Fruit fly (Drosophila melanogaster): Measurements from ENCODE around the gene CG11893.

The CG11893 gene

DNA sequence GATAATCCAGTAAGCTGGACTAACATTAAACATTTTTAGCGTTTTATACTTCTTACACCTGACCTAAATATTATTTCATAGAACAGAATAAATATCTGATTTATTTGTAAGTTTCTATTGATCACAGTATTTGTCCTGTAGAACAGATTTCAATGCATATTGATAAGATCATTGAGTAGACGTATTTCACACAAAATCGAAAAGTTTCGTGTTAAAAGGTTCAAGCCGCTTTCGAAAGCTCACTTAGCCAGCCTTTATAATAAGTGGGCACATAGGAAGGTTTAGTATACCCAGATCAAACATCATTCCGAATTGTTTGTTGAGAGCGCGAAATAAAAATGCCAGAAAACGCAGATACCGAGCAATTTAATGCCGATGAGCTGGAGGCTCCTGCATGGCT is at the start of gene CG11893:
Gene CG11893, plus strand, starts transcription at position 301 of the 400 bp plus-strand sequence.
- TF ChIP-seq CTCF (optimal IDR thresholded peaks at IDR 0.05) (no peak), CG8478 (optimal IDR thresholded peaks at IDR 0.05) (no peak)

DNA sequence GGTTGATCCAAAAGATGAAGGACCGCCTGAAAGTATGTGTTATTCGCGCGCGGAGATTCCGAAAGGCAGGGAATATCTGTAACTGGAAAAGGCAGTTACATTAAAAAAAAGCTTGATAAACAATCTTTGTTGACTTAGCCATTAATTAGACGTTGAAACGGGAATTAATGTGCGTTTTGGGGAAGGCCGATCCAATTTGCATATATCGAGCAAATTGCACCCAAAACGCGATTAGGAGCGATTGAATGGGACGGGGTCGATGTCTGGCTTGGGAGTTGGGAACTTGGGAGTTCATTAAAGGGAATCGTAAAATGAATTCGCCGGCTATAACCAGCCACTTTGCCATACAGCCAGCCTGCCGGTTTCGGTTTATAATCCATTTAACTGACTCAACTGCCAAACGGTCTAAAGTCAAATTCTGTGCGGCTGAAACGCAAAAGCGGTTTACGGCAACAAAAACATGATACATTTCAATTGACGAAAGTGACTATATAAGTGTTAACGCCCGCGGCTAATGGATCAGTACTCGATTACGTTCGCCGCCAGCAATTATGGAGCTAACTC is 48.1 kb upstream of the CG11893 start, which contains the start of gene CG11854:
Gene CG11854, plus strand, starts transcription at position 514 of the 564 bp plus-strand sequence.
- TF ChIP-seq CTCF (optimal IDR thresholded peaks at IDR 0.05) = no peak
- TF ChIP-seq CG8478 (optimal IDR thresholded peaks at IDR 0.05) = no peak

DNA sequence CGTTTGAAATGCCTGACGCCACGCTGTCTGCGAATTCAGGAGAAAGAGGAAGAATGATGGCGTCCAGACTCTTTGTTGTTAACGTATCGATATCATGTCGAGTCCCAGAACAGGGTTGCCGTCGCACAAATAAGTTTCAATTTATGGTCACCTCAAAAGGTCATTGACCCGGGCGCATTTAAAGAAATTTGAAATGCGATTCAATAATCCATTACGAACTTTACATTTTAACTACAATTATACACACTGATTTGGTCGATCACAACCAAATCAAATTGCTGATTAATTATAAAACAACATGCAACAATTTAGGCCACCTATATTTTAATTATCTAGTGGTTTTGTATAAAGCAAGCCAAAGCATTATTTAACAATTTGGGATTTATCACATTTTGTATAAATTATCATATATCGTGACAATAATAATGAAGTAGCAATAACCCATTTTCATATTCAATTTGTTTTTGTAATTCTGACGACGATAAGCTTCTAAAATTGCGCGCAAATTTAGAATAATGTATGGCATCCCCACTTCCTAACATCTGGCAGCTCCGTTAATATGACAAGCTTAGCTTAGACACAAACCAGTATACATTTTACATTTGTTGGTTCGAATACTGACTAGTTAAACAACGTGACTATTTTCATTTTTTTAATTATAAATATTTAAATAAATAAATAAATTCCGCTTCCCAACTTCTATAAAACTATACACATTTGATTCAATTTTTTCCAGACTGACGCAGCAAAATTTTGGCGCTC is 44.5 kb upstream of the CG11893 start, which contains the start of gene bam:
Gene bam, minus strand, starts transcription at position 58 of the 762 bp plus-strand sequence.
- TF ChIP-seq CG8478 (optimal IDR thresholded peaks at IDR 0.05) = no peak
- peak; percentile 34 to 61 for TF ChIP-seq CTCF (optimal IDR thresholded peaks at IDR 0.05)

DNA sequence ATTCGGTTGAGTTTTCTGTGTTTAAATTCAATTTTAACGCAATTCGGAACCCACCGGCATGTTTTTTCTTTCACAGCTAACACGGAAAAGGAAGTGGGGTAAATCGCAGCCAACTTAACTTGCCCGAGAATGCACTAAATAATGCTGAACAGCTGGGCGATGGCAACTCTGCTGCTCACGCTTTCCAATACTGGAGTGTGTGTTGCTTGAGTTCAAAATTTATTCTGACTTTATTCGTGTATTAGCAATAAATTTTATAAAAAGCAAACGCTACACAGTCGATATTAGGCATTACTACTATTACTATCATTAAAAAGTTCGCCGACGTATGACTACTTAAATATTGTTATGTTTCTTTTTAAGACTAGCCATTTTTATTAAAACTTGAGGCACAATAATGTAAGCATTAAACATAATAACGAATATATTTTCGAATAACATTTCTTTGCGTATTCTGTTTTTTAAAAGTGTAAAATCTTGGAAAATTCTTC is 42.3 kb upstream of the CG11893 start, which contains the start of the genes RpS27 and Nup37:
Gene RpS27, minus strand, starts transcription at position 136 of the 491 bp plus-strand sequence.
Gene Nup37, plus strand, starts transcription at position 280 of the 491 bp plus-strand sequence.
- peak in 1 of 2 experiments; percentile 31 for TF ChIP-seq CTCF (optimal IDR thresholded peaks at IDR 0.05)
- TF ChIP-seq CG8478 (optimal IDR thresholded peaks at IDR 0.05) = no peak

DNA sequence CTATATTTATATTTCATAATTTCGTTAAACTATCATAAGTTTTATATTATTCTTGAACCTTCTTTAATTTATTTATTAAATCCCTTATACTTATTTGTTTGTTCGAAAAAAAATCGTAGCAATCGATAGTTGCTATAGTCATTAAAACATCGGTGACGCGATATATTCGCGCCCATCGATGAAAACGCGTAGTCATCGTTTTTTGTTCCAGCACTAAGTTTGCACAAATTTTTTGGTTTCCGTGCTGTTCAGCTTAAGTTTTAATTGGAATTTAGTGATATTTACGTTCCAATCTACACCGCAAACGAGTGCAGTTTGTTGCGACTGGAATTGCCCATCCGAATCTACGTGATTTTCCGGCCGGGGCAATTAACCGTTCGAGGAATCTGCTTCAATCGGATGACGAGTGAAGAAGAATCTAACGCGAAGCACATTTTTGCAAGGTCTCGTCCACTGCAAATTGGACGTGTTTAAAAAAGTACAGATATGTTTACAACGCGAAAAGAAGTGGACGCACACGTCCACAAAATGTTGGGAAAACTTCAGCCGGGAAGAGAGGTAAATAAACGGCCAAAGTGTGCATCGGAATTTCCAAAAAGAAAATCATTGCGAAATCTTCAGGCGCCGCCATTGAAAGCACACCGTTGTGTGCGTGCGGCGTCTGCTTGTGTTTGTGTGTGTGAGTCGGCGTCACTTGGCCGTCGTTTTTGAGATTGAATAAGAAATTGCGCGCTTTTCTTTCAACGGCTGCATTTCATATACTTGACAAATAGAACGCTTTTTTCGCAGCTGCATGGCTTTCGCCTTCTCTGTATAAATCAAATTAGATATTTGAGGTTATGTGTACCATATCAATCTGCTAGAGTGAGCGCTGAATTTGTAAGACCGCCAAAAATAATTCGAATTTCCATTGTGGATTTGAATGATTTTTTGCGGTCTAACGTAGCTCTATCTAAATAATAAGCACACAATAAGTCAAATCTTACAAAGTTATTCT is 40.2 kb upstream of the CG11893 start, which contains the start of gene Nup358:
Gene Nup358, plus strand, starts transcription at position 204 of the 997 bp plus-strand sequence.
- TF ChIP-seq CG8478 (optimal IDR thresholded peaks at IDR 0.05) = no peak
- peak; percentile 8 to 30 for TF ChIP-seq CTCF (optimal IDR thresholded peaks at IDR 0.05)

DNA sequence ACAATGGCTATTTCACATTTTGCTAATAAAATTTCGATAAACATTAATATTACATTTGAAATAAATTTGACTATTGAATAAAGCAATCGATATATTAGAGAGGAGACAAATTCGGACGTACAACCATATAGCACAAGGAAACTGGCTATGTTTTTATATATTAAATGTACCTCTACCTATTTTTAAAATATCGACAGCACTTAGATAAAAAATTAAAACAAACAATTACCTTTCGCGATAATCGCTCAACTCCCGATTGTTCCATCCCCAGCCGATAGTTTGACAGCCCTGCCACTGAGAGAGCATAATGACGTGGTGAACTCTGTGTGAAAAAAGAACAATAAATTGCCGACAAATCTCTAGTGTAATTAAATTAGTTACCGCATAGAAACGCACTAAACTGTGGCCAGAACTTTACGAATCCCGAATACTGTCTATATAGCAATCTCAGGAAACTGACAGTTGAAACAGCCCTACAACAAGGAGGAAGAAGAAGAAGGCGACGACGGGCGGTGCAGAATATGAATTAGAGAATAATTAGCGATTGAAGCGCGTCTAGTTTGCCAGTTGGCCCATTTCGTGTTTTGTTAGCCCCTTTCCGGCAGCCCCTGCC is 31.0 kb upstream of the CG11893 start, which contains the start of gene CG11857:
Gene CG11857, plus strand, starts transcription at position 271 of the 613 bp plus-strand sequence.
- TF ChIP-seq CTCF (optimal IDR thresholded peaks at IDR 0.05) = peak; percentile 7 to 17
- TF ChIP-seq CG8478 (optimal IDR thresholded peaks at IDR 0.05) = no peak

DNA sequence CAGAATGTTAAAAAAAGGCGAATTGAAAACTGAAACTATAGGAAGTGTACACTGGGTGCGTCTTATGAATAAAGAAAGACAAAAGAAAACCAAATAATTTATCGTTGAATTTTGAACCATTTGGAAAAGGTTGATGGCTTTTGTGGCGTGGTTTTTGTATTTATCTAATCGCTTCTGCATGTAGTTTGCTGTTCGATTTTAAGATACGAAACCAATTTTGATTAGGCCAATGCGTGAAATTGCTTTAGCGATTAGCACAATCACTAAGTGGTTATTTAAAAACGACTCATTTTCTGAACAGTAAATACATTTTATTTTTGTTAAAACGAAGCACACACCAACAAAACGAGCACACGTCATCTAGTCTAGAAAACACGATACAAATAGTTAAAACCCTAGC is 29.0 kb upstream of the CG11893 start:
- TF ChIP-seq CG8478 (optimal IDR thresholded peaks at IDR 0.05) = no peak
- no peak for TF ChIP-seq CTCF (optimal IDR thresholded peaks at IDR 0.05)

DNA sequence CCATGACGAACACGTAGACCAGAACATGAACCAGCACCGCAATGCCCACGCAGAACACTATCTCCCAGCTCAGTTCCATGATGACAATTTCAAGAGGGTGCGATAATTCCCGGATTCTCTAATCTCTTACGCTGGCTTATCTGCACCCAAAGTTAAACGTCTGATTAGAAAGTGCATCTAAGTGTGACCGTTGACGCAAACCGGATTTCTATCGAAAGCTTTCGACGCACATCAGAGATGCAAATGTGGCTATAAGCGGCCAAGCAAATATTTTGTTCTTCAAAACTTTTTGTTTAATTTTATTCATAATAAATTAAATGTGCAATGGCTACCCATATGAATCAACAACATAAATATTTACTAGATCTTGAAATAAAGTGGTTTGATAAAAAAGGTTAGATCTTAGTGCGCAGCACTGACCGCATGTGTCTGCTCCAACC is 27.3 kb upstream of the CG11893 start, which contains the start of the genes Kdsr and CG11858:
Gene Kdsr, minus strand, starts transcription at position 177 of the 440 bp plus-strand sequence.
Gene CG11858, plus strand, starts transcription at position 420 of the 440 bp plus-strand sequence.
- TF ChIP-seq CTCF (optimal IDR thresholded peaks at IDR 0.05) (no peak), CG8478 (optimal IDR thresholded peaks at IDR 0.05) (no peak)

DNA sequence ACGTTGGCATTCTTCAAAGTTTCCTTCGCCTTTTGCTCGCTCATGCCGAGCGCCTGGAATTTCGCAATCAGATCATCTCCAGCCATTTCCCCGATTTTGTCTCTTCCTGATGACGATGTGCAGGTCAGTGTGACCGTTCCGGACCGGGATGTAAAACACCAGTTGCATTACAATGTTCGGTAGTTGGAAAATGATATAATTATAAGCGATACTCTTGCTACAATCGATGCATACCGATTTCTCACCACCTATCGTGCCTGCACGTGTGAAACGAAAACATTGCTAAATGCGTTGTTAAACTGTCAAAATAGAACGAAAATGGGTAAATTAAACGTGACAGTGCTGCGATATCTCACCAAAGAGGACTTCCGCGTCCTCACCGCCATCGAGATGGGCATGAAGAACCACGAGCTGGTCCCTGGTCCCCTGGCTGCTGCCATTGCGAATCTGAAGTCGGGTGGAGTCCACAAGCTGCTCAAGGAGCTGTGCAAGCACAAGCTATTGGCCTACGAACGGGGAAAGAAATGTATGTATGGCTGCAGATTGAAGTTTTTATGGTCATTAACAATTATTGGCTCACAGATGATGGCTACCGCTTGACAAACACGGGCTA is 24.0 kb upstream of the CG11893 start, which contains the start of the genes GlnRS and RIOK2:
Gene GlnRS, minus strand, starts transcription at position 133 of the 613 bp plus-strand sequence.
Gene RIOK2, plus strand, starts transcription at position 256 of the 613 bp plus-strand sequence.
- TF ChIP-seq CG8478 (optimal IDR thresholded peaks at IDR 0.05) = no peak
- TF ChIP-seq CTCF (optimal IDR thresholded peaks at IDR 0.05) = peak; percentile 0 to 51

DNA sequence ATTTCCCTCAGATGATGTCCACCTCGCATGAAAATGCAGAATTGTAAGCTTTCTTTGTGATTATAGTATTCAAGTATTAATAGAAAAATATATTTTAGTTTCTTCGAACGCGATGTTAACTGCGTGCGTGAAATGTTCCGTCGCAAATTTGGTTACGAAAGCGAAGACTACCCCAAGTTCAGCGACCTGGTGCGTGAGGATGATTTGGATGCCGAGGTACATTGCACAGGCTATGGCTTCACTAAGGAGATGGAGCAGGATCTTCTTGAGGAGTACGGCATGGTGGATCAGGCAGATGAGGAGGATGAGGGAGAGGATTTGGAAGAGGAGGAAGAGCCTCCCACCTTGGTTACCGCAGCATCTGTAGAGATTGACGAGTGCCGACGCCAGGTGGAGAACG is 22.9 kb upstream of the CG11893 start:
- TF ChIP-seq CG8478 (optimal IDR thresholded peaks at IDR 0.05) (no peak), CTCF (optimal IDR thresholded peaks at IDR 0.05) (no peak)

DNA sequence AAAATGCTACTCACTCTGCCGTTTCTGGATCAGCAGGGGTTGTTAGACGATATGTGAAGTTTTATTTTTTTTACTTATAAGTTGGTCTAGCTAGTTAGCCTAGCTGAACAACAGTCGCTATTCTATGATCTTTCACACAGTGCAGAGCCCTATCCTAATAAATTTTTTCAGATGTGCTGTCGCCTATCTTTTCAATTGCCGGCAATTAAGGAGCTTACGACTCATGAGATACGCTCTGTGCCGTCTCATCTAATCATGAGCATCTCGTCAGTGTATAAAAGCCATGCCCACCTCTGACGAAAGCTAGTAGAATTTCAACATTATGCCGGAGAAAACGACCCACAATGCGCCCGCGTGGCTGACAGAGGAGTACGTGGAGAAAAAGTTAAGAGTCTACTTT is 19.8 kb upstream of the CG11893 start, which contains the start of the genes CG11889 and CG11891:
Gene CG11889, plus strand, starts transcription at position 301 of the 400 bp plus-strand sequence.
Gene CG11891, plus strand, starts transcription at position 301 of the 400 bp plus-strand sequence.
- no peak for TF ChIP-seq CG8478 (optimal IDR thresholded peaks at IDR 0.05)

DNA sequence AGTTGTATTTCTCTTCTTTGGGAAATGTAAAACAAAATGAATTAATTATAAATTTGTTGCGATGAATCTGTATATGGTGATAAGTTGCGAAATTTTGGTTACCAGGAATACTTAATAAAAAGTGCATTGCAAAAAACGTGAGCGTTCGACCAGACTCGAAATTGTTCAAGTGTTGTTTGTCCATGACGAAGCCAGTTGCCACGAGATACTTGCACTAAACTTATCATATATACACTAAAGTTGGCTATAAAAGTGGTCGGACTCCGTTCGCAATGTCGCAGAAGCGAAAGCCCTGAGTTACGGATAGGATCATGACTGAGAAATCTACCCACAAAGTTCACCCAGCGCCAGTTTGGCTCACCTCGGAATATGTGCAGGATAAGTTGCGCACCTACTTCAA is 16.2 kb upstream of the CG11893 start, which contains the start of gene CG11878:
Gene CG11878, plus strand, starts transcription at position 301 of the 400 bp plus-strand sequence.
- TF ChIP-seq CTCF (optimal IDR thresholded peaks at IDR 0.05) (no peak), CG8478 (optimal IDR thresholded peaks at IDR 0.05) (no peak)

DNA sequence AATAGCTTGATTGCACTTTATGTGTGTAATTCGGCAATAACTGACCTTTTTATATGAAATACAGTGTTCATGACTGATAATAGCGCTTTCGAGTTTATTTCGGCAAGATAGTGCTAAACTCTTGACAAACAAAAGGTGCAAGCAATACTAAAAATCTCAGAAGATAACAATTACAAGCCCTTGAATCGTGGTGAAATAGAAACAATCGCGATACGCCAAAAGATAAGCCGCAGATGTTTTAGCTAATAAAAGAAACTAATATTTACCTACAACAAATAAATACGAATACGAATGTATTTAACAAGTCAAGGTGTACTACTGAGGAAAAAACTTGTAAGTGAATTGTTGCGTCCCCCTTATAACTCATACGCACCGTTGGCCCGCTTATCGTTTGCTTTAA is 14.4 kb upstream of the CG11893 start:
- no peak for TF ChIP-seq CG8478 (optimal IDR thresholded peaks at IDR 0.05)
- no peak for TF ChIP-seq CTCF (optimal IDR thresholded peaks at IDR 0.05)
